Worm (Caenorhabditis elegans): Measurements from ENCODE around the gene lys-10.

lys-10 gene

DNA sequence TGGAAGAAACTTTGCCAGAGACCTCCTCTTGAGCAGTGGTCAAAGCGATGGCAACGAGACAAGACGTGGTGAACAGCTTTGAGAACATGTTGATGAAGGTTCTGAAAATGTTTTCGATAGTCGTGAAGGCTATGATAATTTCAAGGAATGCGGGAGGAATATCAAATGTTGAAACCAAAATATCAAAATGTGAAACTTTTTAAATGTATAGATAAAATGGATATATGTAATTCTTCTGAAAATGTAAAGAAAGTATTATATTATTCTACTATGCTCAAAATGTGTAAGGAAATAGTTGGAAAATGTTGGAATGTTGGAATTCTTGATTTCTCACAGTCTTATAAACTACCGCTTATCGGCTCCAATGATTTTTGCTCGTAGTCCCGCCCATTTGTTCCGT is 36.5 kb downstream of the lys-10 start, which contains the start of gene D2096.6:
D2096.6 (minus strand) TSS at position 101 of the 400 bp plus-strand sequence.
- TF ChIP-seq lin-13 (tag; optimal IDR thresholded peaks at IDR 0.05) = no peak
- no peak for TF ChIP-seq lsy-2 (tag; optimal IDR thresholded peaks at IDR 0.05)
- no peak for TF ChIP-seq elt-1 (tag; optimal IDR thresholded peaks at IDR 0.05; ENCODE audit: borderline replicate concordance, insufficient read depth)
- TF ChIP-seq mep-1 (tag; optimal IDR thresholded peaks at IDR 0.05) = no peak
- TF ChIP-seq ces-1 (GFP tag; optimal IDR thresholded peaks at IDR 0.05) = no peak
- TF ChIP-seq tbx-8 (GFP tag; optimal IDR thresholded peaks at IDR 0.05) = no peak
- TF ChIP-seq flh-1 (GFP tag; optimal IDR thresholded peaks at IDR 0.05) = no peak
- no peak for TF ChIP-seq ceh-39 (tag; optimal IDR thresholded peaks at IDR 0.05)
- TF ChIP-seq ham-2 (GFP tag; optimal IDR thresholded peaks at IDR 0.05) = no peak
- no peak for TF ChIP-seq lin-32 (GFP tag; optimal IDR thresholded peaks at IDR 0.05)
- TF ChIP-seq nhr-76 (tag; optimal IDR thresholded peaks at IDR 0.05) = no peak
- TF ChIP-seq bed-3 (GFP tag; optimal IDR thresholded peaks at IDR 0.05) = no peak
- TF ChIP-seq nhr-28 (tag; optimal IDR thresholded peaks at IDR 0.05) = no peak
- TF ChIP-seq M03D4.4 (tag; optimal IDR thresholded peaks at IDR 0.05) = no peak
- TF ChIP-seq snpc-4 (tag; optimal IDR thresholded peaks at IDR 0.05) = no peak
- no peak for TF ChIP-seq zip-8 (tag; optimal IDR thresholded peaks at IDR 0.05)
- no peak for TF ChIP-seq nhr-2 (tag; optimal IDR thresholded peaks at IDR 0.05)
- TF ChIP-seq blmp-1 (tag; optimal IDR thresholded peaks at IDR 0.05) = no peak
- no peak for TF ChIP-seq unc-120 (tag; optimal IDR thresholded peaks at IDR 0.05; ENCODE audit: poor library complexity, severe bottlenecking)

DNA sequence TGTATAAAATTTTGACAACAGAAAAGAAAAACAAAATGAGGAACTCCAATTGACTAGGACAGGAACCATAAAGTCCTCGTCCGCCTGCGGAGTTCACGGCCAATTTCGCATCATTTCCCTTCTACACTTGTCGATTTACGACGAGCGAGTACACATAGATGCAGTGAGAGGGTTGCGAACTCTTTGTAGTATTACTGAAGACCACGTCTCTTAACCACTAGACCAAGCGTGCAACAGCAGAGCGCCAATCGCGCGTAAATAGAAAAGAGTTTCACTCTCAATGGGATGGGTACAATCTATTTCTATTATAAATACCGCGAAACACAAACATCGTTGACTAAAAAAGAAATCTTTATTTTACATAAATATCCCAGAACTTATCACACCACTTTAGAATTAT is 42.8 kb downstream of the lys-10 start:
- TF ChIP-seq mab-5 (tag; optimal IDR thresholded peaks at IDR 0.05) (no peak), ces-1 (GFP tag; optimal IDR thresholded peaks at IDR 0.05) (no peak), ztf-11 (tag; optimal IDR thresholded peaks at IDR 0.05) (peak; percentile 4), unc-120 (tag; optimal IDR thresholded peaks at IDR 0.05; ENCODE audit: poor library complexity, severe bottlenecking) (peak; percentile 75), cnd-1 (tag; optimal IDR thresholded peaks at IDR 0.05) (peak; percentile 95), nhr-76 (tag; optimal IDR thresholded peaks at IDR 0.05) (no peak), lsy-2 (tag; optimal IDR thresholded peaks at IDR 0.05) (no peak), ceh-39 (tag; optimal IDR thresholded peaks at IDR 0.05) (peak; percentile 48), blmp-1 (tag; optimal IDR thresholded peaks at IDR 0.05) (no peak), unc-39 (tag; optimal IDR thresholded peaks at IDR 0.05) (no peak), nhr-2 (tag; optimal IDR thresholded peaks at IDR 0.05) (no peak), elt-3 (tag; optimal IDR thresholded peaks at IDR 0.05) (no peak), lin-13 (tag; optimal IDR thresholded peaks at IDR 0.05) (peak; percentile 10), M03D4.4 (tag; optimal IDR thresholded peaks at IDR 0.05) (peak; percentile 94), nhr-12 (tag; optimal IDR thresholded peaks at IDR 0.05) (peak; percentile 25), mls-2 (tag; optimal IDR thresholded peaks at IDR 0.05) (peak; percentile 93), hlh-1 (tag; optimal IDR thresholded peaks at IDR 0.05) (peak; percentile 15), sptf-1 (tag; optimal IDR thresholded peaks at IDR 0.05) (peak; percentile 91), nhr-28 (tag; optimal IDR thresholded peaks at IDR 0.05) (peak; percentile 54), nhr-237 (tag; optimal IDR thresholded peaks at IDR 0.05) (peak; percentile 38), bed-3 (GFP tag; optimal IDR thresholded peaks at IDR 0.05) (peak; percentile 74), ceh-43 (GFP tag; optimal IDR thresholded peaks at IDR 0.05) (peak; percentile 84), lin-32 (GFP tag; optimal IDR thresholded peaks at IDR 0.05) (peak; percentile 84), snpc-4 (tag; optimal IDR thresholded peaks at IDR 0.05) (no peak), flh-1 (GFP tag; optimal IDR thresholded peaks at IDR 0.05) (peak; percentile 68), zip-8 (tag; optimal IDR thresholded peaks at IDR 0.05) (no peak), ceh-83 (GFP tag; optimal IDR thresholded peaks at IDR 0.05) (peak; percentile 94), drap-1 (GFP tag; optimal IDR thresholded peaks at IDR 0.05) (peak; percentile 92), unc-62 (GFP tag; optimal IDR thresholded peaks at IDR 0.05) (peak; percentile 45), sem-2 (GFP tag; optimal IDR thresholded peaks at IDR 0.05) (peak; percentile 87), elt-1 (tag; optimal IDR thresholded peaks at IDR 0.05; ENCODE audit: borderline replicate concordance, insufficient read depth) (no peak), tbx-8 (GFP tag; optimal IDR thresholded peaks at IDR 0.05) (peak; percentile 80), ham-2 (GFP tag; optimal IDR thresholded peaks at IDR 0.05) (peak; percentile 82), pha-4 (tag; optimal IDR thresholded peaks at IDR 0.05) (peak; percentile 80), mep-1 (tag; optimal IDR thresholded peaks at IDR 0.05) (peak; percentile 86)

DNA sequence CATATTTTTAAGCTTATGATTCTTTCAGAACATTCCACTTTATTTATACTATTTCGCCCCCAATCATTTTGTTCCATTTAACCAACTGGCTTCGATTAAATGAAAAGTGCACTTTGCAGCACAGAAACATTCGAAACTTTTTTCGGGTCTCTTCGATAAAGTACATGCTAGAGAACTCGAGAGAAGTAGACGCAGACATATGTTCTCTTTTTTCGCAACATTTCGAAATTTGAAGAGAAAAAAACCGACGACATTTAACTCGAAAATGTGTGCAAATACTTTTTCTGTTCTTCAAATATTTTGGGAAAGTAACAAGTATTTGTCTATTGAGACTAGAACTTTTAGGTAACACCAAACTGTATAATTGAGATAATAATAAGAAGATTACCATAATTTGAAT is 44.3 kb downstream of the lys-10 start:
- TF ChIP-seq ces-1 (GFP tag; optimal IDR thresholded peaks at IDR 0.05) = no peak
- no peak for TF ChIP-seq lsy-2 (tag; optimal IDR thresholded peaks at IDR 0.05)
- TF ChIP-seq mab-5 (tag; optimal IDR thresholded peaks at IDR 0.05) = no peak

Measured in whole organism, mixed stage, embryonic.